Worm (Caenorhabditis elegans) whole organism, L1 larva: Measurements from ENCODE around the gene frm-10.

Experiments used
- C04F5.9 ChIP-seq: sonication (generic microtip); optimal IDR thresholded peaks from 2 replicates; lab custom pipeline; 2016; ENCODE audit warnings: missing genetic modification characterization, missing compliant biosample characterization
- C16A3.4 ChIP-seq: fragments of 150-350 bp; optimal IDR thresholded peaks from 2 replicates; lab custom pipeline; 2014; ENCODE audit warnings: missing biosample characterization, missing genetic modification characterization
- F16B12.6 ChIP-seq: fragments of 150-350 bp; optimal IDR thresholded peaks from 2 replicates; lab custom pipeline; 2014; ENCODE audit warnings: missing biosample characterization, missing genetic modification characterization
- Y116A8C.19 ChIP-seq: sonication (generic microtip); optimal IDR thresholded peaks from 2 replicates; lab custom pipeline; 2016; ENCODE audit warnings: missing compliant biosample characterization, missing genetic modification characterization, borderline replicate concordance
- alr-1 ChIP-seq: fragments of 200-800 bp; sonication (Bioruptor generic); optimal IDR thresholded peaks from 2 replicates; lab custom pipeline; 2018; ENCODE audit warnings: borderline replicate concordance, mild to moderate bottlenecking, missing genetic modification characterization, missing compliant biosample characterization
- aly-2 ChIP-seq: fragments of 150-350 bp; optimal IDR thresholded peaks from 2 replicates; lab custom pipeline; 2014; ENCODE audit warnings: missing biosample characterization, missing genetic modification characterization
- ceh-90 ChIP-seq: sonication (generic microtip); optimal IDR thresholded peaks from 2 replicates; lab custom pipeline; 2016; ENCODE audit warnings: missing genetic modification characterization, missing compliant biosample characterization
- ces-1 ChIP-seq: fragments of 150-350 bp; optimal IDR thresholded peaks from 2 replicates; lab custom pipeline; 2014; ENCODE audit warnings: missing biosample characterization, missing genetic modification reagents, missing genetic modification characterization
- dpl-1 ChIP-seq, 3 experiments: fragments of 150-350 bp in 2 of 3; sonication (generic microtip) in 1 of 3; optimal IDR thresholded peaks; 2 replicates each; lab custom pipeline; 2014 to 2017; ENCODE audit warnings: missing biosample characterization in 3 of 3, missing genetic modification characterization in 3 of 3, missing genetic modification reagents in 3 of 3
- dsc-1 ChIP-seq: sonication (generic microtip); optimal IDR thresholded peaks from 2 replicates; lab custom pipeline; 2016; ENCODE audit warnings: mild to moderate bottlenecking, missing genetic modification characterization, missing compliant biosample characterization
- egl-13 ChIP-seq: sonication (generic microtip); optimal IDR thresholded peaks from 2 replicates; lab custom pipeline; 2016; ENCODE audit warnings: missing genotype, missing genetic modification reagents, missing genetic modification characterization, missing compliant biosample characterization
- elt-2 ChIP-seq: sonication (generic microtip); optimal IDR thresholded peaks from 2 replicates; lab custom pipeline; 2016; ENCODE audit warnings: missing genetic modification characterization, mild to moderate bottlenecking, inconsistent platforms, missing compliant biosample characterization, missing genetic modification reagents
- ets-5 ChIP-seq: fragments of 200-800 bp; sonication (Bioruptor generic); IDR thresholded peaks from 2 replicates; pipeline ENCODE4 v1.3.6; 2022; ENCODE audit warnings: missing genetic modification characterization, missing compliant biosample characterization
- fkh-10 ChIP-seq: sonication (generic microtip); optimal IDR thresholded peaks from 2 replicates; lab custom pipeline; 2017; ENCODE audit warnings: missing biosample characterization, missing genetic modification reagents, missing genetic modification characterization
- fkh-4 ChIP-seq: sonication (generic microtip); optimal IDR thresholded peaks from 2 replicates; lab custom pipeline; 2016; ENCODE audit warnings: missing compliant biosample characterization, missing genetic modification characterization, borderline replicate concordance
- fkh-8 ChIP-seq: sonication (generic microtip); optimal IDR thresholded peaks from 2 replicates; lab custom pipeline; 2016; ENCODE audit warnings: mild to moderate bottlenecking, missing genetic modification characterization, missing compliant biosample characterization
- grh-1 ChIP-seq: fragments of 200-800 bp; sonication (Bioruptor generic); IDR thresholded peaks from 2 replicates; pipeline ENCODE4 v1.3.6; 2022; ENCODE audit warnings: missing genetic modification reagents, missing genetic modification characterization, missing compliant biosample characterization
- hlh-17 ChIP-seq: fragments of 200-800 bp; sonication (Bioruptor generic); optimal IDR thresholded peaks from 2 replicates; lab custom pipeline; 2018; ENCODE audit warnings: missing genetic modification characterization, mild to moderate bottlenecking, missing compliant biosample characterization, moderate library complexity, borderline replicate concordance
- hlh-4 ChIP-seq: sonication (generic microtip); optimal IDR thresholded peaks from 2 replicates; lab custom pipeline; 2016; ENCODE audit warnings: mild to moderate bottlenecking, missing genetic modification characterization, missing compliant biosample characterization
- hpl-2 ChIP-seq: fragments of 150-350 bp; optimal IDR thresholded peaks from 2 replicates; lab custom pipeline; 2014; ENCODE audit warnings: missing biosample characterization, missing genetic modification reagents, missing genetic modification characterization
- irx-1 ChIP-seq: sonication (generic microtip); optimal IDR thresholded peaks from 2 replicates; lab custom pipeline; 2016; ENCODE audit warnings: missing genetic modification characterization, missing compliant biosample characterization
- jun-1 ChIP-seq: fragments of 150-350 bp; optimal IDR thresholded peaks from 2 replicates; lab custom pipeline; 2014; ENCODE audit warnings: missing biosample characterization, missing genetic modification reagents, missing genetic modification characterization
- lin-13 ChIP-seq: fragments of 150-350 bp; optimal IDR thresholded peaks from 2 replicates; lab custom pipeline; 2014; ENCODE audit warnings: missing biosample characterization, missing genetic modification reagents, missing genetic modification characterization
- lin-15B ChIP-seq: fragments of 150-350 bp; sonication (generic microtip); optimal IDR thresholded peaks from 3 replicates; lab custom pipeline; 2014; ENCODE audit warnings: missing biosample characterization, missing genetic modification characterization
- lin-35 ChIP-seq, 2 experiments: fragments of 150-350 bp; optimal IDR thresholded peaks; 2 replicates each; lab custom pipeline; 2014; ENCODE audit warnings: missing biosample characterization in 2 of 2, missing genetic modification characterization in 2 of 2, missing genetic modification reagents in 2 of 2
- lin-39 ChIP-seq: fragments of 150-350 bp; optimal IDR thresholded peaks from 2 replicates; lab custom pipeline; 2014; ENCODE audit warnings: missing biosample characterization, missing genetic modification reagents, missing genetic modification characterization
- mab-9 ChIP-seq: fragments of 200-800 bp; sonication (Bioruptor generic); IDR thresholded peaks from 2 replicates; pipeline ENCODE4 v1.3.6; 2022; ENCODE audit warnings: missing genetic modification reagents, missing genetic modification characterization, missing compliant biosample characterization
- mdl-1 ChIP-seq, 2 experiments: fragments of 150-350 bp; optimal IDR thresholded peaks; 2 replicates each; lab custom pipeline; 2014 to 2017; ENCODE audit warnings: missing biosample characterization in 2 of 2, missing genetic modification characterization in 2 of 2, inconsistent platforms in 1 of 2
- nhr-19 ChIP-seq: fragments of 200-800 bp; sonication (Bioruptor generic); conservative IDR thresholded peaks from 2 replicates; pipeline ENCODE4 v1.3.6; 2022; ENCODE audit warnings: missing genetic modification characterization, missing compliant biosample characterization
- nhr-20 ChIP-seq: sonication (generic microtip); optimal IDR thresholded peaks from 2 replicates; lab custom pipeline; 2016; ENCODE audit warnings: mild to moderate bottlenecking, missing genetic modification characterization, missing compliant biosample characterization
- nhr-28 ChIP-seq: fragments of 150-350 bp; optimal IDR thresholded peaks from 2 replicates; lab custom pipeline; 2014; ENCODE audit warnings: missing biosample characterization, missing genetic modification characterization
- nhr-47 ChIP-seq: sonication (generic microtip); optimal IDR thresholded peaks from 2 replicates; lab custom pipeline; 2016; ENCODE audit warnings: mild to moderate bottlenecking, missing genetic modification characterization, moderate library complexity, missing compliant biosample characterization
- nhr-76 ChIP-seq: sonication (generic microtip); optimal IDR thresholded peaks from 2 replicates; lab custom pipeline; 2017; ENCODE audit warnings: missing biosample characterization, missing genetic modification characterization
- nhr-77 ChIP-seq: fragments of 150-350 bp; optimal IDR thresholded peaks from 2 replicates; lab custom pipeline; 2014; ENCODE audit warnings: missing biosample characterization, missing genetic modification characterization
- nhr-85 ChIP-seq: sonication (generic microtip); peaks from one replicate; lab custom pipeline; 2016; ENCODE audit warnings: missing genetic modification characterization, inconsistent platforms, missing compliant biosample characterization
- nhr-90 ChIP-seq: sonication (generic microtip); optimal IDR thresholded peaks from 2 replicates; lab custom pipeline; 2016; ENCODE audit warnings: mild to moderate bottlenecking, missing genetic modification characterization, missing compliant biosample characterization; ENCODE audit not compliant: poor library complexity
- pag-3 ChIP-seq: sonication (generic microtip); optimal IDR thresholded peaks from 2 replicates; lab custom pipeline; 2017; ENCODE audit warnings: missing genetic modification characterization, mild to moderate bottlenecking, missing compliant biosample characterization, antibody characterized with exemption, borderline replicate concordance; ENCODE audit not compliant: insufficient read depth
- pqm-1 ChIP-seq: sonication (generic microtip); optimal IDR thresholded peaks from 3 replicates; lab custom pipeline; 2017; ENCODE audit warnings: missing biosample characterization, missing genetic modification characterization
- rnt-1 ChIP-seq: sonication (generic microtip); optimal IDR thresholded peaks from 2 replicates; lab custom pipeline; 2016; ENCODE audit warnings: mild to moderate bottlenecking, missing genetic modification characterization, moderate library complexity, missing compliant biosample characterization
- skn-1 ChIP-seq: fragments of 150-350 bp; optimal IDR thresholded peaks from 2 replicates; lab custom pipeline; 2014; ENCODE audit warnings: missing biosample characterization, missing genetic modification characterization
- snpc-4 ChIP-seq: fragments of 150-350 bp; optimal IDR thresholded peaks from 2 replicates; lab custom pipeline; 2014; ENCODE audit warnings: missing biosample characterization, missing genetic modification characterization
- snu-23 ChIP-seq: sonication (generic microtip); optimal IDR thresholded peaks from 2 replicates; lab custom pipeline; 2016; ENCODE audit warnings: missing genetic modification characterization, missing compliant biosample characterization
- sox-4 ChIP-seq: sonication (generic microtip); optimal IDR thresholded peaks from 2 replicates; lab custom pipeline; 2016; ENCODE audit warnings: missing genetic modification characterization, missing compliant biosample characterization
- sup-37 ChIP-seq: fragments of 200-800 bp; sonication (Bioruptor generic); optimal IDR thresholded peaks from 2 replicates; lab custom pipeline; 2018; ENCODE audit warnings: mild to moderate bottlenecking, missing genetic modification characterization, missing compliant biosample characterization
- swsn-7 ChIP-seq: sonication (generic microtip); optimal IDR thresholded peaks from 2 replicates; lab custom pipeline; 2016; ENCODE audit warnings: missing genetic modification characterization, missing compliant biosample characterization
- tbx-2 ChIP-seq: sonication (generic microtip); optimal IDR thresholded peaks from 2 replicates; lab custom pipeline; 2016; ENCODE audit warnings: missing genetic modification characterization, missing compliant biosample characterization
- tlp-1 ChIP-seq: fragments of 150-350 bp; optimal IDR thresholded peaks from 2 replicates; lab custom pipeline; 2014; ENCODE audit warnings: missing biosample characterization, missing genetic modification characterization
- unc-130 ChIP-seq: fragments of 150-350 bp; optimal IDR thresholded peaks from 2 replicates; lab custom pipeline; 2017; ENCODE audit warnings: missing biosample characterization, missing genetic modification characterization, inconsistent platforms
- unc-30 ChIP-seq: sonication (generic microtip); optimal IDR thresholded peaks from 2 replicates; lab custom pipeline; 2017; ENCODE audit warnings: missing biosample characterization, missing genetic modification characterization
- unc-98 ChIP-seq: fragments of 200-800 bp; sonication (Bioruptor generic); IDR thresholded peaks from 2 replicates; pipeline ENCODE4 v1.3.6; 2022; ENCODE audit warnings: missing genetic modification characterization, missing compliant biosample characterization
- xbp-1 ChIP-seq: sonication (generic microtip); optimal IDR thresholded peaks from 2 replicates; lab custom pipeline; 2016; ENCODE audit warnings: missing genetic modification characterization, missing compliant biosample characterization
- ztf-4 ChIP-seq: fragments of 150-350 bp; optimal IDR thresholded peaks from 2 replicates; lab custom pipeline; 2014; ENCODE audit warnings: missing biosample characterization, missing genetic modification characterization

Gene frm-10

DNA sequence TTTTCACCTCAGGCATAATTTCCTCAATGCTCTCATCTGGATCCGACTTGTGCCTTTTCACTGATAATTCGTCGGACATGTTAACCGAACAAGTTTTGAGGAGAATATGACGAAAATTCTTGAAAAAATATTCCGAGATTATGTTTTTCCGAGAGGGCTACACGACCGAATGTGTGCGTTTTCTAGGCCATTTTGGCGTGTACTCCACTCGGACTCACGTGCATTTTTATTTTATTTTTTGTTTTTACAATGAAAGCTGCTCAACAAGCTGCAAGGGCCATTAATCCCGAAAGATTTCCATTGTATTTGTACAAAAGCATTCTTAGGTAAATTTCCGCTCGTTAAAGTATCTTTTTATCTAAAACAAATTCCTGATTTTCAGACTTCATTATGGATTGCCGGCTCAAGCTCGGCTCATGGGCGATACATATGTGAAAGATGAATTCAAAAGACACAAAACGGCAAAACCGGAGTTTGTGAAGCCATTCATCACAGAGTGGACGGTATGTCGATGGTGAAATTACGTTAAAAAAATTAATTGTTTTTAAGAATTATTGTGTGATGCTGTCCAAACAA, 5.3 kb downstream of the frm-10 start, which contains the start of the genes F25H9.6 and F25H9.7 (continued):
- TF ChIP-seq ceh-90 (tag; lab: Kevin White, UChicago) (peak; percentile 95), lin-35 (GFP tag; optimal IDR thresholded peaks at IDR 0.05; lab: Kevin White, UChicago) (peak; percentile 63 to 84), dsc-1 (tag; lab: Kevin White, UChicago) (peak; percentile 97), nhr-90 (tag; lab: Kevin White, UChicago) (peak; percentile 98), nhr-19 (GFP tag; lab: Robert Waterston, UW) (peak; percentile 93), nhr-20 (tag; lab: Kevin White, UChicago) (peak; percentile 94), unc-130 (tag; lab: Kevin White, UChicago) (peak; percentile 47), lin-15B (tag; lab: Kevin White, UChicago) (peak; percentile 66), sox-4 (tag; lab: Kevin White, UChicago) (peak; percentile 97), aly-2 (tag; lab: Kevin White, UChicago) (peak; percentile 41), nhr-76 (tag; lab: Kevin White, UChicago) (peak; percentile 48), tlp-1 (tag; lab: Kevin White, UChicago) (no peak), rnt-1 (tag; lab: Kevin White, UChicago) (peak; percentile 100), nhr-28 (tag; lab: Kevin White, UChicago) (no peak), C16A3.4 (tag; lab: Kevin White, UChicago) (peak; percentile 56), alr-1 (no peak), snpc-4 (peak; percentile 75), ztf-4 (tag; lab: Kevin White, UChicago) (peak; percentile 34), dpl-1 (GFP tag; optimal IDR thresholded peaks at IDR 0.05; lab: Kevin White, UChicago) (peak; percentile 70 to 85 (median 79)), hlh-4 (tag; lab: Kevin White, UChicago) (peak; percentile 87), grh-1 (GFP tag; lab: Robert Waterston, UW) (peak; percentile 85), C04F5.9 (peak; percentile 93), jun-1 (tag; lab: Kevin White, UChicago) (peak; percentile 69), hpl-2 (GFP tag; lab: Kevin White, UChicago) (peak; percentile 27), fkh-4 (tag; lab: Kevin White, UChicago) (peak; percentile 100), egl-13 (peak; percentile 94), Y116A8C.19 (tag; lab: Kevin White, UChicago) (peak; percentile 98), lin-39 (tag; lab: Kevin White, UChicago) (peak; percentile 52), tbx-2 (peak; percentile 97), irx-1 (peak; percentile 97), mab-9 (GFP tag; lab: Robert Waterston, UW) (peak; percentile 94), pqm-1 (peak; percentile 28), snu-23 (GFP tag; lab: Kevin White, UChicago) (peak; percentile 95), fkh-8 (peak; percentile 96), nhr-47 (tag; lab: Kevin White, UChicago) (peak; percentile 96), nhr-77 (tag; lab: Kevin White, UChicago) (peak; percentile 41), hlh-17 (peak; percentile 76), ces-1 (GFP tag; lab: Kevin White, UChicago) (no peak), elt-2 (tag; lab: Kevin White, UChicago) (peak; percentile 87), sup-37 (GFP tag; lab: Kevin White, UChicago) (peak; percentile 80), F16B12.6 (tag; lab: Kevin White, UChicago) (peak; percentile 62), lin-13 (GFP tag; lab: Kevin White, UChicago) (peak; percentile 85), pag-3 (no peak), mdl-1 (tag; optimal IDR thresholded peaks at IDR 0.05; lab: Kevin White, UChicago) (peak; percentile 37 to 96), skn-1 (tag; lab: Kevin White, UChicago) (peak; percentile 51), swsn-7 (tag; lab: Kevin White, UChicago) (peak; percentile 94), ets-5 (GFP tag; lab: Robert Waterston, UW) (no peak), unc-30 (tag; lab: Kevin White, UChicago) (no peak), fkh-10 (GFP tag; lab: Kevin White, UChicago) (no peak), unc-98 (GFP tag; lab: Robert Waterston, UW) (peak; percentile 91), nhr-85 (tag; lab: Kevin White, UChicago) (peak; percentile 97), xbp-1 (tag; lab: Kevin White, UChicago) (peak; percentile 91)
